Fruit fly (Drosophila melanogaster) whole organism, embryonic: ENCODE data around the gene CG7378.
A peak's percentile ranks its signal among the peaks of the same experiment; 100 is the strongest.

Experiments used
- Adf1 ChIP-seq: fragments of 200-800 bp; sonication (Bioruptor generic); IDR thresholded peaks from 2 replicates; pipeline ENCODE4 v1.3.6; 2022; ENCODE audit warnings: missing biosample characterization, missing genetic modification characterization
- Antp ChIP-seq: fragments of 200-800 bp; sonication (Bioruptor generic); optimal IDR thresholded peaks from 3 replicates; lab custom pipeline; 2016; ENCODE audit warnings: missing biosample characterization, missing genetic modification characterization
- CG10321 ChIP-seq: fragments of 200-800 bp; sonication (Bioruptor generic); IDR thresholded peaks from 2 replicates; pipeline ENCODE4 v1.3.6; 2022; ENCODE audit warnings: missing biosample characterization, missing genetic modification characterization
- CG12071 ChIP-seq: fragments of 200-800 bp; sonication (Bioruptor generic); optimal IDR thresholded peaks from 3 replicates; lab custom pipeline; 2018; ENCODE audit warnings: missing biosample characterization, mild to moderate bottlenecking, missing genetic modification characterization
- CG12659 ChIP-seq: fragments of 200-800 bp; sonication (Bioruptor generic); optimal IDR thresholded peaks from 3 replicates; lab custom pipeline; 2017; ENCODE audit warnings: mild to moderate bottlenecking, missing biosample characterization, missing genetic modification reagents, missing genetic modification characterization
- CG15696 ChIP-seq: fragments of 200-800 bp; sonication (Bioruptor generic); optimal IDR thresholded peaks from 2 replicates; lab custom pipeline; 2019; ENCODE audit warnings: missing biosample characterization, mild to moderate bottlenecking, missing genetic modification characterization, moderate library complexity
- CG1602 ChIP-seq: fragments of 200-800 bp; sonication (Bioruptor generic); optimal IDR thresholded peaks from 3 replicates; lab custom pipeline; 2016; ENCODE audit warnings: missing biosample characterization, missing genetic modification characterization
- CG16813 ChIP-seq: fragments of 200-800 bp; sonication (Bioruptor generic); IDR thresholded peaks from 3 replicates; pipeline ENCODE4 v1.3.6; 2022; ENCODE audit warnings: missing biosample characterization, missing genetic modification characterization; ENCODE audit not compliant: partially characterized antibody
- CG17328 ChIP-seq: fragments of 200-800 bp; sonication (Bioruptor generic); IDR thresholded peaks from 2 replicates; pipeline ENCODE4 v1.3.6; 2022; ENCODE audit warnings: missing biosample characterization, missing genetic modification characterization
- CG18599 ChIP-seq: fragments of 200-800 bp; sonication (Bioruptor generic); optimal IDR thresholded peaks from 3 replicates; lab custom pipeline; 2017; ENCODE audit warnings: missing biosample characterization, missing genetic modification characterization, mild to moderate bottlenecking, moderate library complexity, missing genetic modification reagents
- CG2129 ChIP-seq: fragments of 200-800 bp; sonication (Bioruptor generic); IDR thresholded peaks from 2 replicates; pipeline ENCODE4 v1.3.6; 2022; ENCODE audit warnings: missing biosample characterization, missing genetic modification characterization; ENCODE audit not compliant: partially characterized antibody
- CG2202 ChIP-seq: fragments of 200-800 bp; sonication (Bioruptor generic); optimal IDR thresholded peaks from 2 replicates; lab custom pipeline; 2018; ENCODE audit warnings: missing biosample characterization, mild to moderate bottlenecking, missing genetic modification characterization
- CG3065 ChIP-seq: fragments of 200-800 bp; sonication (Bioruptor generic); optimal IDR thresholded peaks from 2 replicates; lab custom pipeline; 2016; ENCODE audit warnings: missing biosample characterization, missing genetic modification characterization
- CG31365 ChIP-seq: fragments of 200-800 bp; sonication (Bioruptor generic); optimal IDR thresholded peaks from 2 replicates; lab custom pipeline; 2018; ENCODE audit warnings: missing biosample characterization, mild to moderate bottlenecking, missing genetic modification characterization
- CG3163 ChIP-seq: fragments of 200-800 bp; sonication (Bioruptor generic); optimal IDR thresholded peaks from 3 replicates; lab custom pipeline; 2016; ENCODE audit warnings: missing biosample characterization, missing genetic modification characterization
- CG6854 ChIP-seq: fragments of 200-800 bp; sonication (Bioruptor generic); optimal IDR thresholded peaks from 3 replicates; lab custom pipeline; 2017; ENCODE audit warnings: missing biosample characterization, mild to moderate bottlenecking, missing genetic modification characterization
- CG7786 ChIP-seq: fragments of 200-800 bp; sonication (Bioruptor generic); optimal IDR thresholded peaks from 2 replicates; lab custom pipeline; 2016; ENCODE audit warnings: missing biosample characterization, missing genetic modification characterization
- CG8089 ChIP-seq: fragments of 200-800 bp; sonication (Bioruptor generic); optimal IDR thresholded peaks from 3 replicates; lab custom pipeline; 2016; ENCODE audit warnings: missing biosample characterization, missing genetic modification characterization
- CG8281 ChIP-seq: fragments of 200-800 bp; sonication (Bioruptor generic); optimal IDR thresholded peaks from 2 replicates; lab custom pipeline; 2018; ENCODE audit warnings: missing biosample characterization, mild to moderate bottlenecking, missing genetic modification characterization, moderate library complexity
- CG8478 ChIP-seq: fragments of >200 bp; optimal IDR thresholded peaks from 2 replicates; lab custom pipeline; 2018
- CoRest ChIP-seq: fragments of 200-800 bp; sonication (Bioruptor generic); optimal IDR thresholded peaks from 3 replicates; lab custom pipeline; 2018; ENCODE audit warnings: missing biosample characterization, mild to moderate bottlenecking, missing genetic modification characterization, moderate library complexity
- Dbx ChIP-seq: fragments of 200-800 bp; sonication (Bioruptor generic); IDR thresholded peaks from 3 replicates; pipeline ENCODE4 v1.3.6; 2022; ENCODE audit warnings: missing biosample characterization, missing genetic modification characterization
- Dip3 ChIP-seq: fragments of 200-800 bp; sonication (Bioruptor generic); optimal IDR thresholded peaks from 3 replicates; lab custom pipeline; 2016; ENCODE audit warnings: missing biosample characterization, missing genetic modification characterization
- Ets97D ChIP-seq: fragments of 200-800 bp; sonication (Bioruptor generic); optimal IDR thresholded peaks from 3 replicates; lab custom pipeline; 2016; ENCODE audit warnings: missing biosample characterization, missing genetic modification characterization
- Fer3 ChIP-seq: fragments of 200-800 bp; sonication (Bioruptor generic); optimal IDR thresholded peaks from 2 replicates; lab custom pipeline; 2018; ENCODE audit warnings: missing biosample characterization, mild to moderate bottlenecking, missing genetic modification characterization, moderate library complexity
- HLHmδ ChIP-seq: fragments of 200-800 bp; sonication (Bioruptor generic); optimal IDR thresholded peaks from 2 replicates; lab custom pipeline; 2018; ENCODE audit warnings: missing biosample characterization, mild to moderate bottlenecking, missing genetic modification characterization, moderate library complexity
- Lhr ChIP-seq: fragments of 200-800 bp; sonication (Bioruptor generic); optimal IDR thresholded peaks from 3 replicates; lab custom pipeline; 2017; ENCODE audit warnings: mild to moderate bottlenecking, missing biosample characterization, missing genetic modification reagents, missing genetic modification characterization
- Myb ChIP-seq: fragments of 200-800 bp; sonication (Bioruptor generic); optimal IDR thresholded peaks from 2 replicates; lab custom pipeline; 2016; ENCODE audit warnings: missing biosample characterization, missing genetic modification characterization
- Oli ChIP-seq: fragments of 200-800 bp; sonication (Bioruptor generic); optimal IDR thresholded peaks from 2 replicates; lab custom pipeline; 2018; ENCODE audit warnings: missing biosample characterization, mild to moderate bottlenecking, missing genetic modification characterization, moderate library complexity
- PHDP ChIP-seq: fragments of 200-800 bp; sonication (Bioruptor generic); optimal IDR thresholded peaks from 3 replicates; lab custom pipeline; 2018; ENCODE audit warnings: missing biosample characterization, mild to moderate bottlenecking, missing genetic modification characterization, moderate library complexity
- Ptx1 ChIP-seq: fragments of 200-800 bp; sonication (Bioruptor generic); IDR thresholded peaks from 2 replicates; pipeline ENCODE4 v1.3.6; 2022; ENCODE audit warnings: missing biosample characterization, missing genetic modification characterization
- Six4 ChIP-seq: fragments of 200-800 bp; sonication (Bioruptor generic); optimal IDR thresholded peaks from 2 replicates; lab custom pipeline; 2016; ENCODE audit warnings: missing biosample characterization, missing genetic modification characterization
- al ChIP-seq: fragments of 200-800 bp; sonication (Bioruptor generic); IDR thresholded peaks from 2 replicates; pipeline ENCODE4 v1.3.6; 2022; ENCODE audit warnings: missing biosample characterization, missing genetic modification characterization
- cato ChIP-seq: fragments of 200-800 bp; sonication (Bioruptor generic); optimal IDR thresholded peaks from 2 replicates; lab custom pipeline; 2016; ENCODE audit warnings: missing biosample characterization, missing genetic modification characterization, borderline replicate concordance
- chn ChIP-seq: fragments of 200-800 bp; sonication (Bioruptor generic); optimal IDR thresholded peaks from 2 replicates; lab custom pipeline; 2016; ENCODE audit warnings: missing biosample characterization, missing genetic modification characterization
- da ChIP-seq: fragments of 200-800 bp; sonication (Bioruptor generic); optimal IDR thresholded peaks from 2 replicates; lab custom pipeline; 2016; ENCODE audit warnings: missing biosample characterization, missing genetic modification characterization
- disco-r ChIP-seq: fragments of 200-800 bp; sonication (Bioruptor generic); optimal IDR thresholded peaks from 2 replicates; lab custom pipeline; 2016; ENCODE audit warnings: missing biosample characterization, missing genetic modification characterization
- gce ChIP-seq: fragments of 200-800 bp; sonication (Bioruptor generic); IDR thresholded peaks from 3 replicates; pipeline ENCODE4 v1.3.6; 2022; ENCODE audit warnings: missing biosample characterization, missing genetic modification characterization
- h ChIP-seq: fragments of >200 bp; optimal IDR thresholded peaks from 2 replicates; lab custom pipeline; 2017
- ham ChIP-seq: fragments of 200-800 bp; sonication (Bioruptor generic); IDR thresholded peaks from 2 replicates; pipeline ENCODE4 v1.3.6; 2022; ENCODE audit warnings: missing biosample characterization, missing genetic modification characterization
- lola ChIP-seq, 3 experiments: fragments of >200 bp in 2 of 3; fragments of 200-800 bp in 1 of 3; sonication (Bioruptor generic) in 1 of 3; optimal IDR thresholded peaks; 2 replicates each; lab custom pipeline; 2017 to 2019; ENCODE audit warnings: missing biosample characterization in 3 of 3, missing genetic modification characterization in 3 of 3, mild to moderate bottlenecking in 1 of 3, moderate library complexity in 1 of 3
- mam ChIP-seq: fragments of 200-800 bp; sonication (Bioruptor generic); optimal IDR thresholded peaks from 3 replicates; lab custom pipeline; 2016; ENCODE audit warnings: missing biosample characterization, missing genetic modification characterization
- oc ChIP-seq: fragments of 200-800 bp; sonication (Bioruptor generic); optimal IDR thresholded peaks from 2 replicates; lab custom pipeline; 2018; ENCODE audit warnings: missing biosample characterization, mild to moderate bottlenecking, missing genetic modification characterization, moderate library complexity
- pb ChIP-seq: fragments of 200-800 bp; sonication (Bioruptor generic); optimal IDR thresholded peaks from 3 replicates; lab custom pipeline; 2016; ENCODE audit warnings: missing biosample characterization, missing genetic modification characterization
- pum ChIP-seq: fragments of 200-800 bp; sonication (Bioruptor generic); optimal IDR thresholded peaks from 2 replicates; lab custom pipeline; 2016; ENCODE audit warnings: missing biosample characterization, missing genetic modification characterization
- slou ChIP-seq: fragments of 200-800 bp; sonication (Bioruptor generic); optimal IDR thresholded peaks from 3 replicates; lab custom pipeline; 2016; ENCODE audit warnings: missing biosample characterization, missing genetic modification characterization
- sqz ChIP-seq: fragments of 200-800 bp; sonication (Bioruptor generic); optimal IDR thresholded peaks from 3 replicates; lab custom pipeline; 2018; ENCODE audit warnings: missing biosample characterization, mild to moderate bottlenecking, missing genetic modification characterization
- tll ChIP-seq, 2 experiments: fragments of 200-800 bp in 1 of 2; fragments of >200 bp in 1 of 2; sonication (Bioruptor generic) in 1 of 2; optimal IDR thresholded peaks; 2 replicates each; lab custom pipeline; 2017 to 2019; ENCODE audit warnings: missing biosample characterization in 2 of 2, missing genetic modification characterization in 2 of 2, mild to moderate bottlenecking in 1 of 2, moderate library complexity in 1 of 2
- twi ChIP-seq: fragments of 200-800 bp; optimal IDR thresholded peaks from 2 replicates; lab custom pipeline; 2019; ENCODE audit warnings: missing biosample characterization, mild to moderate bottlenecking, missing genetic modification characterization, moderate library complexity
- yki ChIP-seq: fragments of >200 bp; optimal IDR thresholded peaks from 3 replicates; lab custom pipeline; 2018
- zen2 ChIP-seq: fragments of 200-800 bp; sonication (Bioruptor generic); IDR thresholded peaks from 3 replicates; pipeline ENCODE4 v1.3.6; 2022; ENCODE audit warnings: missing biosample characterization, missing genetic modification characterization; ENCODE audit not compliant: partially characterized antibody
- zfh1 ChIP-seq: fragments of 200-800 bp; sonication (Bioruptor generic); IDR thresholded peaks from 3 replicates; pipeline ENCODE4 v1.3.6; 2022; ENCODE audit warnings: missing biosample characterization, missing genetic modification characterization

Gene CG7378

dm6 chrX:18893433-18893832 lies 6.8 kb upstream of the CG7378 start, which contains the start of gene Flacc (continued):
- TF ChIP-seq CG8478 (lab: Kevin White, UChicago) (no peak), Myb (GFP tag; lab: Kevin White, UChicago) (peak; percentile 53), CG18599 (no peak), tll (GFP tag; optimal IDR thresholded peaks at IDR 0.05; lab: Kevin White, UChicago) (no peak), Fer3 (tag; lab: Kevin White, UChicago) (no peak), mam (no peak), sqz (GFP tag; lab: Kevin White, UChicago) (no peak), Oli (no peak), Lhr (GFP tag; lab: Kevin White, UChicago) (no peak), CoRest (tag; lab: Kevin White, UChicago) (peak; percentile 3), Six4 (no peak), CG6854 (GFP tag; lab: Kevin White, UChicago) (no peak), PHDP (tag; lab: Kevin White, UChicago) (no peak), CG7786 (GFP tag; lab: Kevin White, UChicago) (no peak), Dbx (GFP tag; lab: Robert Waterston, UW) (no peak), CG10321 (no peak), CG2129 (GFP tag; lab: Robert Waterston, UW) (peak; percentile 44; the same call in 1 of the 2 replicates), CG1602 (GFP tag; lab: Kevin White, UChicago) (no peak), gce (GFP tag; lab: Robert Waterston, UW) (no peak), Dip3 (no peak), CG3163 (GFP tag; lab: Kevin White, UChicago) (no peak), yki (lab: Kevin White, UChicago) (no peak), CG2202 (tag; lab: Kevin White, UChicago) (no peak), HLHmδ (GFP tag; lab: Kevin White, UChicago) (no peak), pb (GFP tag; lab: Kevin White, UChicago) (no peak), cato (no peak), disco-r (no peak), al (GFP tag; lab: Robert Waterston, UW) (no peak), CG8089 (GFP tag; lab: Kevin White, UChicago) (no peak), ham (GFP tag; lab: Robert Waterston, UW) (no peak), CG12071 (no peak), Adf1 (GFP tag; lab: Robert Waterston, UW) (no peak), Ptx1 (GFP tag; lab: Robert Waterston, UW) (no peak), twi (tag; lab: Kevin White, UChicago) (no peak), CG8281 (tag; lab: Kevin White, UChicago) (no peak), h (lab: Kevin White, UChicago) (no peak), chn (GFP tag; lab: Kevin White, UChicago) (no peak), CG17328 (GFP tag; lab: Robert Waterston, UW) (no peak), pum (GFP tag; lab: Kevin White, UChicago) (no peak), CG16813 (GFP tag; lab: Robert Waterston, UW) (peak; percentile 80), lola (GFP tag; optimal IDR thresholded peaks at IDR 0.05; lab: Kevin White, UChicago) (no peak), zen2 (peak; percentile 90), oc (no peak), CG12659 (peak; percentile 17), Antp (GFP tag; lab: Kevin White, UChicago) (no peak), zfh1 (no peak), da (GFP tag; lab: Kevin White, UChicago) (no peak), CG15696 (tag; lab: Kevin White, UChicago) (no peak), CG31365 (tag; lab: Kevin White, UChicago) (no peak), CG3065 (GFP tag; lab: Kevin White, UChicago) (no peak), Ets97D (GFP tag; lab: Kevin White, UChicago) (no peak), slou (no peak)
